Fruit fly (Drosophila melanogaster) S2 (cell line): ENCODE results near the gene SkpD.

Experiments used
- CG8478 ChIP-seq: fragments of >200 bp; optimal IDR thresholded peaks from 2 replicates; lab custom pipeline; 2018
- CTCF ChIP-seq, 2 experiments: fragments of >200 bp; optimal IDR thresholded peaks; 2 replicates each; lab custom pipeline; 2018

dm6 chrX:19784875-19785274, 27.7 kb upstream of the SkpD start:
- TF ChIP-seq CG8478 (lab: Kevin White, UChicago) (no peak), CTCF (optimal IDR thresholded peaks at IDR 0.05; lab: Kevin White, UChicago) (no peak)
